Fruit fly (Drosophila melanogaster) whole organism, embryonic: Measurements from ENCODE around the gene CG33523.

Experiments
- CG10366 ChIP-seq: fragments of 200-800 bp; sonication (Bioruptor generic); IDR thresholded peaks from 2 replicates; pipeline ENCODE4 v1.3.6; 2022; ENCODE audit warnings: missing biosample characterization, missing genetic modification characterization
- CG11247 ChIP-seq: fragments of 200-800 bp; sonication (Bioruptor generic); IDR thresholded peaks from 2 replicates; pipeline ENCODE4 v1.3.6; 2022; ENCODE audit warnings: missing biosample characterization, missing genetic modification characterization
- CG1647 ChIP-seq: fragments of 200-800 bp; sonication (Bioruptor generic); optimal IDR thresholded peaks from 3 replicates; lab custom pipeline; 2016; ENCODE audit warnings: missing biosample characterization, missing genetic modification characterization
- CG42726 ChIP-seq: fragments of 200-800 bp; sonication (Bioruptor generic); IDR thresholded peaks from 2 replicates; pipeline ENCODE4 v1.3.6; 2022; ENCODE audit warnings: missing biosample characterization, missing genetic modification characterization; ENCODE audit not compliant: partially characterized antibody
- Hr39 ChIP-seq: fragments of >200 bp; optimal IDR thresholded peaks from 2 replicates; lab custom pipeline; 2017
- ara ChIP-seq: fragments of 200-800 bp; sonication (Bioruptor generic); IDR thresholded peaks from 2 replicates; pipeline ENCODE4 v1.3.6; 2022; ENCODE audit warnings: missing biosample characterization, missing genetic modification characterization
- br ChIP-seq: fragments of >200 bp; optimal IDR thresholded peaks from 2 replicates; lab custom pipeline; 2017
- nmo ChIP-seq: fragments of 200-800 bp; sonication (Bioruptor generic); optimal IDR thresholded peaks from 2 replicates; lab custom pipeline; 2018; ENCODE audit warnings: missing biosample characterization, mild to moderate bottlenecking, missing genetic modification characterization, moderate library complexity

DNA sequence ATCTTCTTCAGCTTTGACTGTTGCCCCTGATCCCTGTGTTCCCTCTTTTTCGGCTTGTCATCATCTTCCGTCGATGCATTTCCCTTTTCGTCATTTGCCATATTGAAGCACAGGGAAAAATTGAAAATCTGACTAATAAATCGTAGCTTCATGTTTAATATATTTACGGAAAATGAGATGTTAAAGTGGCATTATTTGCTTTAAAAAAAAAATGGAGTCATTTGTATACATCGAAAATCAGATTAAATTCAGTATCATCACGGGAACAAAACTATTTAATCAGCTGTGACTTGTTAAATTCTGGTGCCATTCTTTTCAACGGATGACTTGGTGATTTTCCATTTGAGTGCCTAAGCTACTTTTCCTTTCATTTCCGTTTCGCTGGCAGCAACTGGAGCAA is 17.1 kb upstream of the CG33523 start, which contains the start of gene CG10486:
- TF ChIP-seq Hr39 (no peak), nmo (GFP tag; lab: Kevin White, UChicago) (no peak), br (lab: Kevin White, UChicago) (no peak), CG11247 (no peak), ara (GFP tag; lab: Robert Waterston, UW) (no peak), CG42726 (GFP tag; lab: Robert Waterston, UW) (no peak), CG10366 (GFP tag; lab: Robert Waterston, UW) (no peak), CG1647 (GFP tag; lab: Kevin White, UChicago) (no peak)
